Worm (Caenorhabditis elegans): ENCODE measurements around the gene F40G9.6.
A peak's percentile ranks its signal among the peaks of the same experiment; 100 is the strongest.

F40G9.6 gene

ce11 chrIII:143121-143520, 36.2 kb upstream of the F40G9.6 start, which contains the start of gene fbxb-82:
Gene fbxb-82 (minus strand): TSS chrIII:143221.
- no peak for TF ChIP-seq lin-14 (GFP tag; optimal IDR thresholded peaks at IDR 0.05)
- no peak for TF ChIP-seq efl-1 (optimal IDR thresholded peaks at IDR 0.05)
- peak in 1 of 2 experiments; percentile 1 for TF ChIP-seq efl-1 (GFP tag; optimal IDR thresholded peaks at IDR 0.05 in 1 of 2)

ce11 chrIII:145078-145477, 34.3 kb upstream of the F40G9.6 start, which contains the start of the genes T17A3.12 and fbxb-83:
Gene T17A3.12 (minus strand): TSS chrIII:145178.
Gene fbxb-83 (minus strand): TSS chrIII:145211.
- TF ChIP-seq C16A3.4 (tag; optimal IDR thresholded peaks at IDR 0.05) (no peak), nhr-237 (tag; optimal IDR thresholded peaks at IDR 0.05) (no peak), unc-130 (tag; optimal IDR thresholded peaks at IDR 0.05) (no peak), xbp-1 (tag; optimal IDR thresholded peaks at IDR 0.05) (no peak), lin-14 (GFP tag; optimal IDR thresholded peaks at IDR 0.05) (no peak), nhr-11 (tag; optimal IDR thresholded peaks at IDR 0.05) (no peak), pag-3 (tag; optimal IDR thresholded peaks at IDR 0.05; ENCODE audit: borderline replicate concordance, insufficient read depth) (no peak)

ce11 chrIII:146369-146768, 33.0 kb upstream of the F40G9.6 start, which contains the start of gene fbxb-84:
Gene fbxb-84 (minus strand): TSS chrIII:146469.
- TF ChIP-seq skn-1 (tag; optimal IDR thresholded peaks at IDR 0.05): no peak
- TF ChIP-seq nhr-28 (tag; optimal IDR thresholded peaks at IDR 0.05): no peak
- TF ChIP-seq sup-37 (GFP tag; optimal IDR thresholded peaks at IDR 0.05): no peak
- TF ChIP-seq blmp-1 (tag; optimal IDR thresholded peaks at IDR 0.05): no peak
- TF ChIP-seq aha-1 (tag; optimal IDR thresholded peaks at IDR 0.05): no peak
- TF ChIP-seq vab-15 (tag; optimal IDR thresholded peaks at IDR 0.05): no peak
- TF ChIP-seq isw-1 (GFP tag; IDR thresholded peaks at IDR 0.05): no peak
- TF ChIP-seq C34B4.2 (tag; optimal IDR thresholded peaks at IDR 0.05): no peak
- no peak for TF ChIP-seq swsn-7 (tag; optimal IDR thresholded peaks at IDR 0.05)
- no peak for TF ChIP-seq unc-30 (tag; optimal IDR thresholded peaks at IDR 0.05)
- no peak for TF ChIP-seq dpl-1 (GFP tag; optimal IDR thresholded peaks at IDR 0.05)
- TF ChIP-seq unc-98 (GFP tag; IDR thresholded peaks at IDR 0.05): no peak
- no peak for TF ChIP-seq F16B12.6 (tag; optimal IDR thresholded peaks at IDR 0.05)
- TF ChIP-seq ceh-90 (tag; optimal IDR thresholded peaks at IDR 0.05): no peak

- TF ChIP-seq pax-3 (tag; optimal IDR thresholded peaks at IDR 0.05) (no peak), elt-2 (tag; optimal IDR thresholded peaks at IDR 0.05) (peak; percentile 36), jun-1 (tag; optimal IDR thresholded peaks at IDR 0.05) (no peak)
Observed at ce11 chrIII:147570-148076, 31.7 kb upstream of the F40G9.6 start, which contains the start of gene sqst-5. Gene sqst-5 (minus strand): TSS chrIII:147620.

- TF ChIP-seq ces-1 (GFP tag; optimal IDR thresholded peaks at IDR 0.05): no peak
- no peak for TF ChIP-seq C04F5.9 (tag; optimal IDR thresholded peaks at IDR 0.05)
- no peak for TF ChIP-seq efl-1 (optimal IDR thresholded peaks at IDR 0.05)
- peak in 1 of 2 experiments; percentile 69 for TF ChIP-seq efl-1 (GFP tag; optimal IDR thresholded peaks at IDR 0.05 in 1 of 2)
- TF ChIP-seq pqm-1 (tag; optimal IDR thresholded peaks at IDR 0.05): no peak
Observed at ce11 chrIII:149132-149531, 30.2 kb upstream of the F40G9.6 start.

ce11 chrIII:151084-151483, 28.3 kb upstream of the F40G9.6 start:
- TF ChIP-seq pqm-1 (tag; optimal IDR thresholded peaks at IDR 0.05) (no peak), ces-1 (GFP tag; optimal IDR thresholded peaks at IDR 0.05) (no peak)

ce11 chrIII:154168-154567, 25.2 kb upstream of the F40G9.6 start:
- TF ChIP-seq efl-3 (GFP tag; optimal IDR thresholded peaks at IDR 0.05) (no peak), grh-1 (GFP tag; IDR thresholded peaks at IDR 0.05) (no peak), nhr-85 (tag) (peak; percentile 52), zag-1 (tag; optimal IDR thresholded peaks at IDR 0.05) (no peak), pax-3 (tag; optimal IDR thresholded peaks at IDR 0.05) (peak; percentile 34), lin-13 (GFP tag; optimal IDR thresholded peaks at IDR 0.05) (no peak), hpl-2 (GFP tag; optimal IDR thresholded peaks at IDR 0.05) (no peak), lin-39 (tag; optimal IDR thresholded peaks at IDR 0.05) (no peak), elt-3 (tag; optimal IDR thresholded peaks at IDR 0.05) (peak; percentile 67 to 100 (median 95)), egl-27 (tag; optimal IDR thresholded peaks at IDR 0.05) (peak in 1 of 2 experiments; percentile 6), pqm-1 (tag; optimal IDR thresholded peaks at IDR 0.05) (peak; percentile 98), elt-2 (tag; optimal IDR thresholded peaks at IDR 0.05) (peak; percentile 100), nhr-76 (tag; optimal IDR thresholded peaks at IDR 0.05) (no peak), lin-15B (tag; optimal IDR thresholded peaks at IDR 0.05) (no peak), nhr-237 (tag; optimal IDR thresholded peaks at IDR 0.05) (no peak), nhr-19 (GFP tag; conservative IDR thresholded peaks at IDR 0.05) (peak; percentile 12; the same call in 1 of the 2 replicates), swsn-7 (tag; optimal IDR thresholded peaks at IDR 0.05) (no peak), unc-130 (tag; optimal IDR thresholded peaks at IDR 0.05) (no peak)
